Worm (Caenorhabditis elegans): Measurements from ENCODE around the gene dlc-1.

ce11 chrIII:6459820-6460219 lies 3.8 kb downstream of the dlc-1 start, which contains the start of gene algn-1:
- TF ChIP-seq dao-5 (tag; optimal IDR thresholded peaks at IDR 0.05), result no peak
- TF ChIP-seq him-1 (tag; optimal IDR thresholded peaks at IDR 0.05), result no peak
- no peak for TF ChIP-seq W03F9.2 (tag; optimal IDR thresholded peaks at IDR 0.05)

Data from whole organism, L4/young adult.